Worm (Caenorhabditis elegans) whole organism, L3 larva: Measurements from ENCODE around the gene C52A10.3.

Source experiments
- R02D3.7 ChIP-seq: fragments of 150-350 bp; optimal IDR thresholded peaks from 2 replicates; lab custom pipeline; 2014; ENCODE audit warnings: missing biosample characterization, missing genetic modification characterization
- aly-2 ChIP-seq: fragments of 150-350 bp; optimal IDR thresholded peaks from 2 replicates; lab custom pipeline; 2014; ENCODE audit warnings: missing biosample characterization, missing genetic modification characterization
- ceh-16 ChIP-seq: sonication (generic microtip); optimal IDR thresholded peaks from 2 replicates; lab custom pipeline; 2017; ENCODE audit warnings: missing biosample characterization, missing genetic modification characterization
- ceh-28 ChIP-seq: fragments of 150-350 bp; optimal IDR thresholded peaks from 2 replicates; lab custom pipeline; 2014; ENCODE audit warnings: missing biosample characterization, missing genetic modification reagents, missing genetic modification characterization
- ceh-82 ChIP-seq: fragments of 150-350 bp; optimal IDR thresholded peaks from 2 replicates; lab custom pipeline; 2014; ENCODE audit warnings: missing biosample characterization, missing genetic modification characterization
- ceh-9 ChIP-seq: sonication (generic microtip); optimal IDR thresholded peaks from 2 replicates; lab custom pipeline; 2018; ENCODE audit warnings: missing biosample characterization, missing genetic modification characterization
- daf-12 ChIP-seq: fragments of 150-350 bp; optimal IDR thresholded peaks from 2 replicates; lab custom pipeline; 2014; ENCODE audit warnings: missing biosample characterization, missing genetic modification reagents, missing genetic modification characterization
- egl-27 ChIP-seq: sonication (generic microtip); optimal IDR thresholded peaks from 4 replicates; lab custom pipeline; 2017; ENCODE audit warnings: missing biosample characterization, missing genetic modification reagents, missing genetic modification characterization
- egl-5 ChIP-seq: fragments of 150-350 bp; optimal IDR thresholded peaks from 2 replicates; lab custom pipeline; 2017; ENCODE audit warnings: missing biosample characterization, missing genetic modification reagents, missing genetic modification characterization, inconsistent platforms
- elt-1 ChIP-seq: fragments of 150-350 bp; optimal IDR thresholded peaks from 2 replicates; lab custom pipeline; 2014; ENCODE audit warnings: missing biosample characterization, missing genetic modification characterization
- elt-2 ChIP-seq: sonication (generic microtip); optimal IDR thresholded peaks from 2 replicates; lab custom pipeline; 2016; ENCODE audit warnings: missing genetic modification reagents, mild to moderate bottlenecking, missing genetic modification characterization, missing compliant biosample characterization
- elt-3 ChIP-seq, 3 experiments: fragments of 150-350 bp in 1 of 3; sonication (generic microtip) in 2 of 3; optimal IDR thresholded peaks; 2 replicates in 2 of 3; 4 replicates in 1 of 3; lab custom pipeline; 2014 to 2017; ENCODE audit warnings: missing biosample characterization in 3 of 3, missing genetic modification characterization in 3 of 3
- eor-1 ChIP-seq, 2 experiments: fragments of 150-350 bp; optimal IDR thresholded peaks; 2 replicates each; lab custom pipeline; 2014 to 2018; ENCODE audit warnings: missing biosample characterization in 2 of 2, missing genetic modification characterization in 2 of 2
- fkh-10 ChIP-seq: sonication (generic microtip); optimal IDR thresholded peaks from 2 replicates; lab custom pipeline; 2017; ENCODE audit warnings: missing biosample characterization, missing genetic modification reagents, missing genetic modification characterization
- fkh-2 ChIP-seq: fragments of 150-350 bp; optimal IDR thresholded peaks from 2 replicates; lab custom pipeline; 2014; ENCODE audit warnings: missing biosample characterization, missing genetic modification reagents, missing genetic modification characterization
- fos-1 ChIP-seq: fragments of 150-350 bp; optimal IDR thresholded peaks from 2 replicates; lab custom pipeline; 2014; ENCODE audit warnings: missing biosample characterization, missing genetic modification characterization
- hmg-11 ChIP-seq: sonication (generic microtip); optimal IDR thresholded peaks from 2 replicates; lab custom pipeline; 2016; ENCODE audit warnings: missing genetic modification characterization, missing compliant biosample characterization
- lin-15B ChIP-seq: fragments of 150-350 bp; optimal IDR thresholded peaks from 2 replicates; lab custom pipeline; 2014; ENCODE audit warnings: missing biosample characterization, missing genetic modification characterization
- lin-39 ChIP-seq: fragments of 150-350 bp; optimal IDR thresholded peaks from 2 replicates; lab custom pipeline; 2018; ENCODE audit warnings: missing biosample characterization, missing genetic modification reagents, missing genetic modification characterization
- mml-1 ChIP-seq: fragments of 150-350 bp; sonication (generic microtip); optimal IDR thresholded peaks from 3 replicates; lab custom pipeline; 2014; ENCODE audit warnings: missing biosample characterization, missing genetic modification characterization
- nfya-1 ChIP-seq: sonication (generic microtip); optimal IDR thresholded peaks from 2 replicates; lab custom pipeline; 2017; ENCODE audit warnings: missing genetic modification characterization, mild to moderate bottlenecking, missing compliant biosample characterization, antibody characterized with exemption, moderate library complexity; ENCODE audit not compliant: insufficient read depth
- nhr-11 ChIP-seq: fragments of 150-350 bp; optimal IDR thresholded peaks from 2 replicates; lab custom pipeline; 2014; ENCODE audit warnings: missing biosample characterization, missing genetic modification characterization
- nhr-12 ChIP-seq: fragments of 150-350 bp; optimal IDR thresholded peaks from 2 replicates; lab custom pipeline; 2014; ENCODE audit warnings: missing biosample characterization, missing genetic modification characterization
- nhr-23 ChIP-seq: fragments of 150-350 bp; optimal IDR thresholded peaks from 2 replicates; lab custom pipeline; 2014; ENCODE audit warnings: missing biosample characterization, missing genetic modification reagents, missing genetic modification characterization
- nhr-237 ChIP-seq: fragments of 150-350 bp; optimal IDR thresholded peaks from 2 replicates; lab custom pipeline; 2014; ENCODE audit warnings: missing biosample characterization, missing genetic modification characterization
- nhr-25 ChIP-seq: sonication (generic microtip); optimal IDR thresholded peaks from 2 replicates; lab custom pipeline; 2017; ENCODE audit warnings: missing biosample characterization, missing genetic modification characterization
- nhr-28 ChIP-seq: fragments of 150-350 bp; optimal IDR thresholded peaks from 2 replicates; lab custom pipeline; 2014; ENCODE audit warnings: missing biosample characterization, missing genetic modification characterization
- nhr-43 ChIP-seq: sonication (generic microtip); optimal IDR thresholded peaks from 2 replicates; lab custom pipeline; 2016; ENCODE audit warnings: mild to moderate bottlenecking, missing genetic modification characterization, missing compliant biosample characterization; ENCODE audit not compliant: poor library complexity, severe bottlenecking
- nhr-67 ChIP-seq: fragments of 150-350 bp; optimal IDR thresholded peaks from 2 replicates; lab custom pipeline; 2014; ENCODE audit warnings: missing biosample characterization, missing genetic modification characterization
- nhr-76 ChIP-seq: fragments of 150-350 bp; sonication (generic microtip); optimal IDR thresholded peaks from 5 replicates; lab custom pipeline; 2014; ENCODE audit warnings: missing biosample characterization, missing genetic modification characterization
- nhr-77 ChIP-seq: fragments of 150-350 bp; optimal IDR thresholded peaks from 2 replicates; lab custom pipeline; 2014; ENCODE audit warnings: missing biosample characterization, missing genetic modification characterization
- pha-4 ChIP-seq: fragments of 150-350 bp; optimal IDR thresholded peaks from 2 replicates; lab custom pipeline; 2014; ENCODE audit warnings: missing biosample characterization, missing genetic modification reagents, missing genetic modification characterization
- pqm-1 ChIP-seq: fragments of 150-350 bp; optimal IDR thresholded peaks from 2 replicates; lab custom pipeline; 2017; ENCODE audit warnings: missing biosample characterization, missing genetic modification characterization, inconsistent platforms
- skn-1 ChIP-seq: fragments of 150-350 bp; optimal IDR thresholded peaks from 2 replicates; lab custom pipeline; 2014; ENCODE audit warnings: missing biosample characterization, missing genetic modification characterization
- tbx-2 ChIP-seq: sonication (generic microtip); optimal IDR thresholded peaks from 2 replicates; lab custom pipeline; 2016; ENCODE audit warnings: mild to moderate bottlenecking, missing genetic modification characterization, missing compliant biosample characterization
- unc-62 ChIP-seq: fragments of 150-350 bp; sonication (generic microtip); optimal IDR thresholded peaks from 4 replicates; lab custom pipeline; 2014; ENCODE audit warnings: missing biosample characterization, missing genetic modification reagents, missing genetic modification characterization
- ztf-11 ChIP-seq: fragments of 150-350 bp; optimal IDR thresholded peaks from 2 replicates; lab custom pipeline; 2014; ENCODE audit warnings: missing biosample characterization, missing genetic modification characterization

The C52A10.3 gene

DNA sequence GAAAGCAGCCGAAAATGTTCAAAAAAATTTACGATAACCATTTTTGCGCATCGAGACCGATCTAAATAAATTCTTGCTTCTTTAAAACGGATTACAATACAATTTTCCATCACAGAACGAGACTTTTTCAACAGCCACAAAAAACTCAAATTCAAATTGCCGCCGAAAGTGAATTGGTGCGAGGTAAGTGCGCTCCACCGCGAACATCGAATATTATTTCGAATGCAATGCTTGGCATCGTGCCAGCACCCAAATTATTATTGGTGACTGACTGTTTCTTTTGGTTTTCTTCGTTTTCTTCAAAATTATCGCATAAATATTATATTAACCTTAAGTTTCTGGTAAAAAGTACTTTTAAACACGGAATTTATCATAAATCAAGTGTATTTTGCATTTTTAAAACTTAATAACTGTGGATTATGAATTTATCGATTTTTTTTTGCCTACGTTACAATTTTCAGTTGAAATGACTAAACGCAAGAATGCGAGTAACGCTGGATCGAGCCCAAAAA is 29.8 kb upstream of the C52A10.3 start, which contains the start of gene penr-1:
Gene penr-1, plus strand, starts transcription at position 462 of the 512 bp plus-strand sequence.
- no peak for TF ChIP-seq eor-1 (tag; optimal IDR thresholded peaks at IDR 0.05; lab: Kevin White, UChicago)
- TF ChIP-seq fkh-2: no peak
- TF ChIP-seq skn-1 (tag; lab: Kevin White, UChicago): no peak
- no peak for TF ChIP-seq nhr-43 (tag; lab: Kevin White, UChicago)
- peak; percentile 60 for TF ChIP-seq nhr-23 (tag; lab: Kevin White, UChicago)
- TF ChIP-seq nhr-237 (tag; lab: Kevin White, UChicago): no peak
- TF ChIP-seq pha-4: peak; percentile 64
- TF ChIP-seq ztf-11: no peak
- no peak for TF ChIP-seq nhr-76 (tag; lab: Kevin White, UChicago)
- TF ChIP-seq nhr-67 (tag; lab: Kevin White, UChicago): no peak
- TF ChIP-seq daf-12: no peak
- peak; percentile 23 for TF ChIP-seq elt-2 (tag; lab: Kevin White, UChicago)
- peak; percentile 74 for TF ChIP-seq lin-15B (tag; lab: Kevin White, UChicago)
- peak; percentile 1 for TF ChIP-seq lin-39 (tag; lab: Kevin White, UChicago)
- peak; percentile 62 for TF ChIP-seq hmg-11 (tag; lab: Kevin White, UChicago)
- TF ChIP-seq R02D3.7 (tag; lab: Kevin White, UChicago): no peak
- peak; percentile 53 for TF ChIP-seq nhr-25
- peak; percentile 63 for TF ChIP-seq egl-5 (tag; lab: Kevin White, UChicago)
- no peak for TF ChIP-seq ceh-16 (tag; lab: Kevin White, UChicago)
- TF ChIP-seq ceh-82 (tag; lab: Kevin White, UChicago): no peak
- TF ChIP-seq nfya-1: peak; percentile 69
- TF ChIP-seq nhr-11 (tag; lab: Kevin White, UChicago): no peak
- TF ChIP-seq nhr-77 (tag; lab: Kevin White, UChicago): no peak
- TF ChIP-seq pqm-1: no peak

DNA sequence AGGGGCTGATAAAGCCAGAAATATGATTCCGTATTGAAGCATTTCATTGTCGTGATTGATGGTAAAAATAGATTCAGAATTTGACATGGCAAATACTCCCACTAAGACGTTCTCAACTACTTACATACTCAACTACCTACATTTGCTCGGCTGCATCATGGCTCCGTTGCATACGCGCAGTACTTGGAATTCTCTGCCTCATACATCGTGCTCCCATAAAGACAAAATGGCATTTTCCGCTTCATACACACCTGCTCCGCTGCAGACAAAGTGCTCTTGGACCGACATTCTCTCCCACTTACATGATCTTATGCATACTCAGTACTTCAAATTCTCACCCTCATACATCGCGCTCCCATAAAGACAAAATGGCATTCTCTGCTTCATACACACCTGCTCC is 26.3 kb upstream of the C52A10.3 start, which contains the start of the genes srt-69 and B0238.12:
Gene srt-69, minus strand, starts transcription at position 101 of the 400 bp plus-strand sequence.
Gene B0238.12, plus strand, starts transcription at position 264 of the 400 bp plus-strand sequence.
- TF ChIP-seq aly-2 (tag; lab: Kevin White, UChicago) (no peak), unc-62 (GFP tag; lab: Kevin White, UChicago) (no peak), nhr-12 (no peak), fkh-2 (no peak), skn-1 (tag; lab: Kevin White, UChicago) (no peak), lin-39 (tag; lab: Kevin White, UChicago) (no peak), nhr-76 (tag; lab: Kevin White, UChicago) (no peak), fkh-10 (no peak), nfya-1 (no peak), pha-4 (no peak), elt-1 (tag; lab: Kevin White, UChicago) (no peak), R02D3.7 (tag; lab: Kevin White, UChicago) (no peak), egl-27 (no peak), ceh-28 (tag; lab: Kevin White, UChicago) (no peak), ceh-16 (tag; lab: Kevin White, UChicago) (no peak)

- no peak for TF ChIP-seq nhr-11 (tag; lab: Kevin White, UChicago)
- TF ChIP-seq elt-2 (tag; lab: Kevin White, UChicago): no peak
- no peak for TF ChIP-seq mml-1 (tag; lab: Kevin White, UChicago)
- no peak for TF ChIP-seq ceh-82 (tag; lab: Kevin White, UChicago)
- TF ChIP-seq nhr-28 (tag; lab: Kevin White, UChicago): no peak
- TF ChIP-seq fkh-2: no peak
- no peak for TF ChIP-seq ceh-9
- no peak for TF ChIP-seq nhr-43 (tag; lab: Kevin White, UChicago)
- no peak for TF ChIP-seq nfya-1
- no peak for TF ChIP-seq ceh-16 (tag; lab: Kevin White, UChicago)
- no peak for TF ChIP-seq nhr-12
- TF ChIP-seq tbx-2 (tag; lab: Kevin White, UChicago): no peak
- no peak for TF ChIP-seq skn-1 (tag; lab: Kevin White, UChicago)
- TF ChIP-seq nhr-23 (tag; lab: Kevin White, UChicago): no peak
- TF ChIP-seq pqm-1: no peak
- no peak for TF ChIP-seq egl-5 (tag; lab: Kevin White, UChicago)
These were observed 23.7 kb upstream of the C52A10.3 start, which contains the start of gene cest-30 for ce11 chrV:5262999-5263398. cest-30 (minus strand) TSS chrV:5263099.

- TF ChIP-seq tbx-2 (tag; lab: Kevin White, UChicago): no peak
- no peak for TF ChIP-seq pqm-1
- no peak for TF ChIP-seq fos-1 (tag; lab: Kevin White, UChicago)
- TF ChIP-seq nhr-25: no peak
- TF ChIP-seq ceh-28 (tag; lab: Kevin White, UChicago): no peak
- no peak for TF ChIP-seq nhr-28 (tag; lab: Kevin White, UChicago)
- no peak for TF ChIP-seq nhr-12
- TF ChIP-seq fkh-2: no peak
- TF ChIP-seq elt-3 (tag; optimal IDR thresholded peaks at IDR 0.05; lab: Kevin White, UChicago): no peak
- TF ChIP-seq nhr-11 (tag; lab: Kevin White, UChicago): no peak
- TF ChIP-seq, all 47 proteins: peak for 0
These were observed 20.1 kb upstream of the C52A10.3 start, which contains the start of gene srt-70 for ce11 chrV:5259448-5259847. srt-70 (minus strand) TSS chrV:5259548.
